Worm (Caenorhabditis elegans) whole organism, midembryonic: ENCODE results near the gene mct-4.

ENCODE experiments used
- T22C8.4 ChIP-seq: fragments of 200-800 bp; sonication (Bioruptor generic); IDR thresholded peaks from 2 replicates; pipeline ENCODE4 v1.3.6; 2022; ENCODE audit warnings: missing genetic modification characterization, missing compliant biosample characterization
- cog-1 ChIP-seq: sonication (generic microtip); optimal IDR thresholded peaks from 2 replicates; lab custom pipeline; 2016; ENCODE audit warnings: missing genetic modification characterization, missing compliant biosample characterization
- flt-1 ChIP-seq: fragments of 200-800 bp; sonication (Bioruptor generic); IDR thresholded peaks from 2 replicates; pipeline ENCODE4 v1.3.6; 2022; ENCODE audit warnings: missing genetic modification characterization, missing compliant biosample characterization
- klf-2 ChIP-seq: fragments of 200-800 bp; sonication (Bioruptor generic); conservative IDR thresholded peaks from 2 replicates; pipeline ENCODE4 v1.3.6; 2022; ENCODE audit warnings: missing genetic modification reagents, missing genetic modification characterization, missing compliant biosample characterization
- med-1 ChIP-seq: sonication (generic microtip); optimal IDR thresholded peaks from 2 replicates; lab custom pipeline; 2017; ENCODE audit warnings: missing genetic modification characterization, mild to moderate bottlenecking, missing compliant biosample characterization, antibody characterized with exemption, missing genetic modification reagents; ENCODE audit not compliant: insufficient read depth
- ref-1 ChIP-seq: fragments of 200-800 bp; sonication (Bioruptor generic); conservative IDR thresholded peaks from 2 replicates; pipeline ENCODE4 v1.3.6; 2022; ENCODE audit warnings: missing genetic modification reagents, missing genetic modification characterization, missing compliant biosample characterization
- tab-1 ChIP-seq: fragments of 200-800 bp; sonication (Bioruptor generic); IDR thresholded peaks from 2 replicates; pipeline ENCODE4 v1.3.6; 2022; ENCODE audit warnings: missing genetic modification characterization, missing compliant biosample characterization
- ztf-23 ChIP-seq: fragments of 200-800 bp; sonication (Bioruptor generic); IDR thresholded peaks from 2 replicates; pipeline ENCODE4 v1.3.6; 2022; ENCODE audit warnings: missing genetic modification reagents, missing genetic modification characterization, missing compliant biosample characterization
- ztf-29 ChIP-seq: fragments of 200-800 bp; sonication (Bioruptor generic); IDR thresholded peaks from 2 replicates; pipeline ENCODE4 v1.3.6; 2022; ENCODE audit warnings: missing genetic modification reagents, missing genetic modification characterization, missing compliant biosample characterization

mct-4 gene

DNA sequence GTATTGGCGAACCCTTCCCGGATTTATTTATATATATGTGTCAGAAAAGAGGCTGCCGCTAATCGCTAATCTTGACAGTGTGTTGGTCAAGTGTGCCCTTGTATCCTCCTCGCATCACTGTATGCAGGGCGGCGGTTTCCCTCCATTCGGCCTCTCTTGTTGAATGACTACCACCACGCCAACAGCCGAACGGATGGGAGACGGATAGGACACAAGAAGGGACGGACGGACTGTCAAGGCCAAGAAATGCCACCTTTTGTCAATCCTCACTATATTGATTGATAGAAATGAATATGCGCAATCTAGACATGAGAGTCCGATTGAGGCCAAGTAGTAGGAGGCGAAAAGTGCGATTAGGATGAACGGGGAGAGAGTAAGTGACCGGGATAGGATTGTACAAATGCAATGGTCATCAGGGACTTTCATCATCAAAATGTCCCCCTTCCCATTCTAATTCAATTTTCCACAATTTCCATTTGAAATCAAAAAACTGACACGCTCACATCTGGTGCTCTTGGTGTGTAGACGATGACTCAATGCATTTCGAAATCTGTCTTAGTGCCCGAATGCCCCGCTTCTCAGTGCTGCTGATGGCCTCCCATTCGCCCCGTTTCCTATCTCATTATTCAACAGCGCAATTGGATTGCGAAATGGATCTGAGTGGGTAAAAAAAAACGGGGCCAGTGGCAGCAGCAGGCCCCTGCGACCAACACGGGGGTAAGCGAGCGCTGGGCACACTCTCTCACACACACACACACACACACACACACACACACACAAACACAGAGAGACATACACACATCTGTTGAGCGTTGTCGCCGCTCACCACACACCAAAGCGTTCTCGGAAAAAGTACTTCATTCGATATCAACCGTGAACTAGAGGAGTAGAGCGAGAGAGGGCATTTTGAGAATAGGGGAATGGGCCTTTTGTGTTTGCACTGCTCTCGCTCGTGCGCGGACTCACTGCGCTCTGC lies 32.4 kb upstream of the mct-4 start:
- TF ChIP-seq flt-1 (GFP tag; lab: Robert Waterston, UW) (peak; percentile 45), T22C8.4 (GFP tag; lab: Robert Waterston, UW) (peak; percentile 56; the same call in 1 of the 2 replicates), klf-2 (GFP tag; lab: Robert Waterston, UW) (no peak), med-1 (GFP tag; lab: Kevin White, UChicago) (no peak), tab-1 (GFP tag; lab: Robert Waterston, UW) (no peak), ztf-23 (GFP tag; lab: Robert Waterston, UW) (no peak), ztf-29 (no peak), cog-1 (tag; lab: Kevin White, UChicago) (peak; percentile 59), ref-1 (GFP tag; lab: Robert Waterston, UW) (no peak)

DNA sequence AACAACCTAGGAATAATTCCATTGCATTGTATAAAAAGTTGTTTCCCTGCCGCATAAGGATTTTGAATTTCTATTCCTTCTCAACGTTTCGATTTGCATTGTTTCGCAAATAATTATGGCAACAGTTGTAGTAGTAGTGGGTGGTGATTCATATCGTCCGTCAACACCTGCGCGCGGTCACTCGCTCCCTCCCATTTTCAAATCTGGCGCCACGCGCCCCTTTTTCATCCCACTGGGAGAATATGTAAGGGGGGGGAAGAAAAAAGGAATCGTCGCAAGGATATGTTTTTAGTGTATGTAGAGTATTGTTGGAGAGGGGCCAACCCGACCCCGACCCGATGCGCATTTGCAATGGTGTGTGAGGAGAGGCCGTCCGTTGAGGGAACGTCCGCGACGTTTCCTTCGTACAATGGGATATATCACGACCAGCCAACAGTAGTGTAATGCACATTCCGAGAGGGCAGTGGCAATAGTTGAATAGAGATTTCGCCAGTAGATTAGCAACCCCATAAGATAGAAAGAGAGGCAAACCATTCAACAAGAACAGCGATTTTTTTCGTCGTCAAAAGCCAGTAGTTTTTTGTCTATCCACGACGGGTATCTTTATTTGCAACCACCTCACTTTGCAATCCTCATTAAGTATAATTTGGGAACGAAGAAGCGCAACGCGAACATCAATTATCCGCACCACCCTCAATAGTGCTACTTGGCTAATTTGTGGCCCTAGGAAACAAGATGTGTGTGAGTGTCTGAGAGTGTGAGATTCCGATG lies 31.5 kb upstream of the mct-4 start:
- TF ChIP-seq T22C8.4 (GFP tag; lab: Robert Waterston, UW) (0 out of 2 replicates have a peak, but pooled peaks have one; percentile 31), klf-2 (GFP tag; lab: Robert Waterston, UW) (no peak), ref-1 (GFP tag; lab: Robert Waterston, UW) (peak; percentile 57), tab-1 (GFP tag; lab: Robert Waterston, UW) (no peak), flt-1 (GFP tag; lab: Robert Waterston, UW) (peak; percentile 80), ztf-23 (GFP tag; lab: Robert Waterston, UW) (peak; percentile 41; the same call in 1 of the 2 replicates)

DNA sequence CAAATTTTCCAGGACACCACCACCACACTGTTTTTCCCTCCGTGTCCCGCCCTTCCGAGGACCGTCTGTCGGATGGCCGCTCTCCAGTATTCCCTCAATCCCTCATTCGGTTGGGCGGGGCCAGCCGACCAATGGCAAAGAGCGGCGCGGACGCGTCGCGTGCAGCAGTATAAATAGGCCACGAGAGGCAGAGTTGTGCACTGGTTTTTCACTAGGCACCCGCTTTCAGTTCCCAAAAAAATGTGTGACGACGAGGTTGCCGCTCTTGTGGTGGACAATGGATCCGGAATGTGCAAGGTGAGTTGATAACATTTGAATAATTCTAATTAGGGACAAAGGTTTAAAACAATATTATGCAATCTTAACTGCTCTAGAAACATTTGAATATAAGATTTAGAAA lies 30.9 kb upstream of the mct-4 start, which contains the start of gene act-4:
Gene act-4, plus strand, starts transcription at position 200 of the 400 bp plus-strand sequence.
- TF ChIP-seq med-1 (GFP tag; lab: Kevin White, UChicago) = no peak
- no peak for TF ChIP-seq cog-1 (tag; lab: Kevin White, UChicago)
- no peak for TF ChIP-seq ztf-23 (GFP tag; lab: Robert Waterston, UW)
- no peak for TF ChIP-seq ref-1 (GFP tag; lab: Robert Waterston, UW)
- 0 out of 2 replicates have a peak, but pooled peaks have one; percentile 22 for TF ChIP-seq tab-1 (GFP tag; lab: Robert Waterston, UW)
- TF ChIP-seq T22C8.4 (GFP tag; lab: Robert Waterston, UW) = no peak
- TF ChIP-seq klf-2 (GFP tag; lab: Robert Waterston, UW) = no peak
- no peak for TF ChIP-seq ztf-29
- TF ChIP-seq flt-1 (GFP tag; lab: Robert Waterston, UW) = peak; percentile 62; the same call in 1 of the 2 replicates

DNA sequence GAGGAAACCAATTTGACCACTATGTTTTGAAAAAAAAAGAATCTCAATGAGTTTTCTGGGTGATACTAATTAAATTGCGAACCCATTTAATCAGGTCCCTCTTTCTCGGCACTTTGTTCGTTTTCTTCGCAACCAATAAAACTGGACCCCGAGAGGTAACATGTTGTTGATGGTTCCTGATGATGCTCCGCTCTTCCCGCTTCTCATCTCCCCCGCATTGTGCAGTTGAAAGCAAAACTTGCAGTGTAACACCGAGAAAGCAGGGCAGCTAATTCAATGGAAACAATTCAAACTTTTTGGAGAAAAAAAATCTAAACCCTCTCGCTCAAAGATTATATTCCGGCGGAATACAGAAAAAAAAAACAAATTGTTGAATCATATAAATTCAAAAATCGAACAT lies 29.9 kb upstream of the mct-4 start:
- no peak for TF ChIP-seq med-1 (GFP tag; lab: Kevin White, UChicago)
- no peak for TF ChIP-seq tab-1 (GFP tag; lab: Robert Waterston, UW)
- TF ChIP-seq ztf-23 (GFP tag; lab: Robert Waterston, UW) = no peak
- TF ChIP-seq flt-1 (GFP tag; lab: Robert Waterston, UW) = no peak
- TF ChIP-seq ref-1 (GFP tag; lab: Robert Waterston, UW) = no peak
- no peak for TF ChIP-seq ztf-29
- TF ChIP-seq klf-2 (GFP tag; lab: Robert Waterston, UW) = no peak
- TF ChIP-seq T22C8.4 (GFP tag; lab: Robert Waterston, UW) = no peak
- no peak for TF ChIP-seq cog-1 (tag; lab: Kevin White, UChicago)

DNA sequence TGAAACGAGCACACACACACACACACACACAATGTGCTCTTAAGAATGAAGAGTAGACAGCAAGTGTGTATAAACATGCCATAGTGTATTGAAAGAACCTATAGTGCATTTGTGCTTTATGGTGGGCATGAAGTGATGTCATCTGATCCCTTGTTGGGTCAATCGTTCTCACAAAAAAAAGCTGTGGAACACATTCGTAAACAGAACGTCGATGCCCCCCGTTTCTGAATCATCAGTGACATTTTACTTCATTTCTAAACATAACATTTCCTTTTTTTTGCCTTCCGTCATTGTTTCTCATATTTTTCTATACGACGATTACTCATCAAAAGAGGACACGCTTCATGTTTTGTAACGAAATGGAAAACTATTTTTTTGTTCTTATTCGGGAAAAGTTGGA lies 29.4 kb upstream of the mct-4 start:
- TF ChIP-seq tab-1 (GFP tag; lab: Robert Waterston, UW) (no peak), flt-1 (GFP tag; lab: Robert Waterston, UW) (no peak), ztf-23 (GFP tag; lab: Robert Waterston, UW) (no peak), cog-1 (tag; lab: Kevin White, UChicago) (no peak), klf-2 (GFP tag; lab: Robert Waterston, UW) (no peak)

DNA sequence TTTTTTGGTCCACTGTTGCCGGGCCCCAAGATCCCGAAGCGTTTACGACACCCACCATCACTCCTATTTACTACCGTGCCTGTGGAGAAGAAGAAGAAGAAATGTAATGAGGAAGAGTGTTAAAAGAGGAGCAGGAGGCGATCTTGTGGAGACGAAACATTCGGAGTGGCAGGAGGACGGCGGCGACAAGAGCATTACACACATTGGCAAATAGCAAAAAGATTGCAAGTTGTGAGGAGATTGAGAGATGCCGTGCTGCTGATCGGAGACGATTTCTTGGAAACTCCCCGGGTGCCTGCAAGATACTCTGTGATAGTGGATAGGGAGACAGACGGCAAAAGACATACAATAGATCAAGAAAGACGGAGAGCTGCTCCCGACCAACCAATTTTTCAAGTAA lies 27.7 kb upstream of the mct-4 start, which contains the start of gene M03F4.4:
Gene M03F4.4, minus strand, starts transcription at position 160 of the 400 bp plus-strand sequence.
- TF ChIP-seq klf-2 (GFP tag; lab: Robert Waterston, UW) = no peak
- peak; percentile 41 for TF ChIP-seq cog-1 (tag; lab: Kevin White, UChicago)

DNA sequence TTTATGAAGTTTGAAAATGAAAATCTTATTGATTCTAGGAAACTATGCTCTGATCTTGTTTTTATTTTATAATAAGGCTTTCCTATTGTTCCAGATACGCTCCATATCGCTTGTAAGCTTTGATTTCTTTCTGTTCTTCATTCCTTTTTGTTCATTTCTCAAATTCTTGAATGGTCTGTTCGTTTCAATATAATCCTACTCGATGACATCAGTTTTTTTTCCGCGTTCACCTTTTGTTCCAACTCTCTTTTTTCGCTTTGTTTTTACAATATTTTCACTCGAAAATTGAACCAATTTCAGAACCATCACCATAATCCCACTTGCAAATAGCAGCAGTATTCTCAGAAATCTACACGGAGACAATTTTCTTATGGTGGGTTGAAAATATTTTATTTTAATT lies 18.2 kb upstream of the mct-4 start, which contains the start of gene tyra-3:
Gene tyra-3, plus strand, starts transcription at position 301 of the 400 bp plus-strand sequence.
- no peak for TF ChIP-seq med-1 (GFP tag; lab: Kevin White, UChicago)
- no peak for TF ChIP-seq cog-1 (tag; lab: Kevin White, UChicago)

DNA sequence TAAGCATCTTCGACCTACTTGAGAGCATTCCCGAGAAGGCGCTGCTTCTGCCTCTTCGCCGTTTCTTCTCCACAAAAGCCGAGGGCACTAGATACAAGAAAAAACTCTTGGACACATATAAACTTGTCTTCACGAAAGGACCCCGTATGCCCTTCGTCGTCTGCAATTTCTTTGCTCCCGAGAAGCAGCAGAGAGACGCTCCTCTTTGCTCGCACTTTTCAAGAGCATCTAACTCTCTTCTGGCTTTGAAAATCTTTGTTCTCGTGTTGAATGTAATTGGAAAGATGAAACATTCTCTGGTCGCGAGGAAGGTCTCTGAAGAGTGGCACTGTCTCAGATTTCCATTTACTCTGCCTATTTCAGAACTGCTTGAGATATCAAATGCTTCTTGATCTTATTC lies 9.4 kb upstream of the mct-4 start:
- no peak for TF ChIP-seq T22C8.4 (GFP tag; lab: Robert Waterston, UW)
- TF ChIP-seq tab-1 (GFP tag; lab: Robert Waterston, UW) = no peak
- TF ChIP-seq klf-2 (GFP tag; lab: Robert Waterston, UW) = no peak
- no peak for TF ChIP-seq cog-1 (tag; lab: Kevin White, UChicago)
- no peak for TF ChIP-seq med-1 (GFP tag; lab: Kevin White, UChicago)
- TF ChIP-seq ztf-23 (GFP tag; lab: Robert Waterston, UW) = no peak
- TF ChIP-seq ref-1 (GFP tag; lab: Robert Waterston, UW) = no peak
- no peak for TF ChIP-seq flt-1 (GFP tag; lab: Robert Waterston, UW)
- TF ChIP-seq ztf-29 = no peak
